Worm (Caenorhabditis elegans) whole organism, L3 larva: ENCODE data around the gene mltn-7.
A peak's percentile ranks its signal among the peaks of the same experiment; 100 is the strongest.

Experiments used
- R02D3.7 ChIP-seq: fragments of 150-350 bp; optimal IDR thresholded peaks from 2 replicates; lab custom pipeline; 2014; ENCODE audit warnings: missing biosample characterization, missing genetic modification characterization
- ZK546.5 ChIP-seq: sonication (generic microtip); optimal IDR thresholded peaks from 2 replicates; lab custom pipeline; 2017; ENCODE audit warnings: missing biosample characterization, missing genetic modification characterization
- aly-2 ChIP-seq: fragments of 150-350 bp; optimal IDR thresholded peaks from 2 replicates; lab custom pipeline; 2014; ENCODE audit warnings: missing biosample characterization, missing genetic modification characterization
- ceh-16 ChIP-seq: sonication (generic microtip); optimal IDR thresholded peaks from 2 replicates; lab custom pipeline; 2017; ENCODE audit warnings: missing biosample characterization, missing genetic modification characterization
- ceh-28 ChIP-seq: fragments of 150-350 bp; optimal IDR thresholded peaks from 2 replicates; lab custom pipeline; 2014; ENCODE audit warnings: missing biosample characterization, missing genetic modification reagents, missing genetic modification characterization
- daf-12 ChIP-seq: fragments of 150-350 bp; optimal IDR thresholded peaks from 2 replicates; lab custom pipeline; 2014; ENCODE audit warnings: missing biosample characterization, missing genetic modification reagents, missing genetic modification characterization
- egl-27 ChIP-seq: sonication (generic microtip); optimal IDR thresholded peaks from 4 replicates; lab custom pipeline; 2017; ENCODE audit warnings: missing biosample characterization, missing genetic modification reagents, missing genetic modification characterization
- egl-5 ChIP-seq: fragments of 150-350 bp; optimal IDR thresholded peaks from 2 replicates; lab custom pipeline; 2017; ENCODE audit warnings: missing biosample characterization, missing genetic modification reagents, missing genetic modification characterization, inconsistent platforms
- elt-1 ChIP-seq: fragments of 150-350 bp; optimal IDR thresholded peaks from 2 replicates; lab custom pipeline; 2014; ENCODE audit warnings: missing biosample characterization, missing genetic modification characterization
- elt-2 ChIP-seq: sonication (generic microtip); optimal IDR thresholded peaks from 2 replicates; lab custom pipeline; 2016; ENCODE audit warnings: missing genetic modification reagents, mild to moderate bottlenecking, missing genetic modification characterization, missing compliant biosample characterization
- elt-3 ChIP-seq, 3 experiments: fragments of 150-350 bp in 1 of 3; sonication (generic microtip) in 2 of 3; optimal IDR thresholded peaks; 2 replicates in 2 of 3; 4 replicates in 1 of 3; lab custom pipeline; 2014 to 2017; ENCODE audit warnings: missing biosample characterization in 3 of 3, missing genetic modification characterization in 3 of 3
- eor-1 ChIP-seq, 2 experiments: fragments of 150-350 bp; optimal IDR thresholded peaks; 2 replicates each; lab custom pipeline; 2014 to 2018; ENCODE audit warnings: missing biosample characterization in 2 of 2, missing genetic modification characterization in 2 of 2
- fkh-10 ChIP-seq: sonication (generic microtip); optimal IDR thresholded peaks from 2 replicates; lab custom pipeline; 2017; ENCODE audit warnings: missing biosample characterization, missing genetic modification reagents, missing genetic modification characterization
- fkh-2 ChIP-seq: fragments of 150-350 bp; optimal IDR thresholded peaks from 2 replicates; lab custom pipeline; 2014; ENCODE audit warnings: missing biosample characterization, missing genetic modification reagents, missing genetic modification characterization
- fos-1 ChIP-seq: fragments of 150-350 bp; optimal IDR thresholded peaks from 2 replicates; lab custom pipeline; 2014; ENCODE audit warnings: missing biosample characterization, missing genetic modification characterization
- jun-1 ChIP-seq: fragments of 150-350 bp; optimal IDR thresholded peaks from 2 replicates; lab custom pipeline; 2014; ENCODE audit warnings: missing biosample characterization, missing genetic modification reagents, missing genetic modification characterization
- lin-15B ChIP-seq: fragments of 150-350 bp; optimal IDR thresholded peaks from 2 replicates; lab custom pipeline; 2014; ENCODE audit warnings: missing biosample characterization, missing genetic modification characterization
- lin-39 ChIP-seq: fragments of 150-350 bp; optimal IDR thresholded peaks from 2 replicates; lab custom pipeline; 2018; ENCODE audit warnings: missing biosample characterization, missing genetic modification reagents, missing genetic modification characterization
- lsy-12 ChIP-seq: sonication (generic microtip); optimal IDR thresholded peaks from 2 replicates; lab custom pipeline; 2016; ENCODE audit warnings: mild to moderate bottlenecking, missing genetic modification characterization, missing compliant biosample characterization
- mdl-1 ChIP-seq: fragments of 150-350 bp; optimal IDR thresholded peaks from 2 replicates; lab custom pipeline; 2014; ENCODE audit warnings: missing biosample characterization, missing genetic modification characterization
- mml-1 ChIP-seq: fragments of 150-350 bp; sonication (generic microtip); optimal IDR thresholded peaks from 3 replicates; lab custom pipeline; 2014; ENCODE audit warnings: missing biosample characterization, missing genetic modification characterization
- nfya-1 ChIP-seq: sonication (generic microtip); optimal IDR thresholded peaks from 2 replicates; lab custom pipeline; 2017; ENCODE audit warnings: missing genetic modification characterization, mild to moderate bottlenecking, missing compliant biosample characterization, antibody characterized with exemption, moderate library complexity; ENCODE audit not compliant: insufficient read depth
- nhr-11 ChIP-seq: fragments of 150-350 bp; optimal IDR thresholded peaks from 2 replicates; lab custom pipeline; 2014; ENCODE audit warnings: missing biosample characterization, missing genetic modification characterization
- nhr-12 ChIP-seq: fragments of 150-350 bp; optimal IDR thresholded peaks from 2 replicates; lab custom pipeline; 2014; ENCODE audit warnings: missing biosample characterization, missing genetic modification characterization
- nhr-23 ChIP-seq: fragments of 150-350 bp; optimal IDR thresholded peaks from 2 replicates; lab custom pipeline; 2014; ENCODE audit warnings: missing biosample characterization, missing genetic modification reagents, missing genetic modification characterization
- nhr-237 ChIP-seq: fragments of 150-350 bp; optimal IDR thresholded peaks from 2 replicates; lab custom pipeline; 2014; ENCODE audit warnings: missing biosample characterization, missing genetic modification characterization
- nhr-25 ChIP-seq: sonication (generic microtip); optimal IDR thresholded peaks from 2 replicates; lab custom pipeline; 2017; ENCODE audit warnings: missing biosample characterization, missing genetic modification characterization
- nhr-28 ChIP-seq: fragments of 150-350 bp; optimal IDR thresholded peaks from 2 replicates; lab custom pipeline; 2014; ENCODE audit warnings: missing biosample characterization, missing genetic modification characterization
- nhr-43 ChIP-seq: sonication (generic microtip); optimal IDR thresholded peaks from 2 replicates; lab custom pipeline; 2016; ENCODE audit warnings: mild to moderate bottlenecking, missing genetic modification characterization, missing compliant biosample characterization; ENCODE audit not compliant: poor library complexity, severe bottlenecking
- nhr-67 ChIP-seq: fragments of 150-350 bp; optimal IDR thresholded peaks from 2 replicates; lab custom pipeline; 2014; ENCODE audit warnings: missing biosample characterization, missing genetic modification characterization
- nhr-76 ChIP-seq: fragments of 150-350 bp; sonication (generic microtip); optimal IDR thresholded peaks from 5 replicates; lab custom pipeline; 2014; ENCODE audit warnings: missing biosample characterization, missing genetic modification characterization
- pha-4 ChIP-seq: fragments of 150-350 bp; optimal IDR thresholded peaks from 2 replicates; lab custom pipeline; 2014; ENCODE audit warnings: missing biosample characterization, missing genetic modification reagents, missing genetic modification characterization
- pqm-1 ChIP-seq: fragments of 150-350 bp; optimal IDR thresholded peaks from 2 replicates; lab custom pipeline; 2017; ENCODE audit warnings: missing biosample characterization, missing genetic modification characterization, inconsistent platforms
- sea-2 ChIP-seq: fragments of 150-350 bp; sonication (generic microtip); optimal IDR thresholded peaks from 4 replicates; lab custom pipeline; 2014; ENCODE audit warnings: missing biosample characterization, missing genetic modification reagents, missing genetic modification characterization
- skn-1 ChIP-seq: fragments of 150-350 bp; optimal IDR thresholded peaks from 2 replicates; lab custom pipeline; 2014; ENCODE audit warnings: missing biosample characterization, missing genetic modification characterization
- snpc-4 ChIP-seq: fragments of 150-350 bp; optimal IDR thresholded peaks from 2 replicates; lab custom pipeline; 2014; ENCODE audit warnings: missing biosample characterization, missing genetic modification characterization
- tbx-2 ChIP-seq: sonication (generic microtip); optimal IDR thresholded peaks from 2 replicates; lab custom pipeline; 2016; ENCODE audit warnings: mild to moderate bottlenecking, missing genetic modification characterization, missing compliant biosample characterization
- unc-39 ChIP-seq: sonication (generic microtip); optimal IDR thresholded peaks from 4 replicates; lab custom pipeline; 2017; ENCODE audit warnings: missing biosample characterization, missing genetic modification characterization
- unc-62 ChIP-seq: fragments of 150-350 bp; sonication (generic microtip); optimal IDR thresholded peaks from 4 replicates; lab custom pipeline; 2014; ENCODE audit warnings: missing biosample characterization, missing genetic modification reagents, missing genetic modification characterization
- ztf-4 ChIP-seq: fragments of 150-350 bp; optimal IDR thresholded peaks from 2 replicates; lab custom pipeline; 2014; ENCODE audit warnings: missing biosample characterization, missing genetic modification characterization

mltn-7 gene

DNA sequence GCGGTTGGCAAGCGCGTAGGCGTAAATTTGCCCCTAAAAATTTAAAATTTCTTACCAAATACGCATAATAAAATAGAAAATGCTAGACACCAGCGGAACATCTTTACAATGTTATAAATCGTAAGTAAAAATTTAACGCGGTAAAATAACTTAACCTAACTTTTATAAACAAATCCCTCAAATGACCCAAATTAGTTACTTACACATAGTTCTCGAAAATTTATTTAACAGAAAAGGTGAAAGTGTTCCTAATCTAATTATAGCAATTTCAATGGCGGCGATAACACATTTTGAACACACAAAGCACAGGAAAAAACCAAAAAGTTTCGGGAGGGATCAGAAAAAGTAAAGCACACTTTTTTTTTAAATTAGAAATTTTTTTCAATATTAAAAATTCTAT is 10.1 kb downstream of the mltn-7 start, which contains the start of gene mltn-8:
TSS of gene mltn-8 (minus strand) at position 101 of the 400 bp plus-strand sequence.
- TF ChIP-seq nhr-237 (no peak), egl-27 (no peak), ZK546.5 (tag; lab: Kevin White, UChicago) (no peak), ztf-4 (no peak), R02D3.7 (tag; lab: Kevin White, UChicago) (no peak), egl-5 (no peak), fos-1 (tag; lab: Kevin White, UChicago) (no peak), nfya-1 (no peak), sea-2 (no peak), nhr-11 (tag; lab: Kevin White, UChicago) (no peak), mdl-1 (tag; lab: Kevin White, UChicago) (no peak), nhr-12 (tag; lab: Kevin White, UChicago) (no peak), mml-1 (tag; lab: Kevin White, UChicago) (no peak), elt-1 (tag; lab: Kevin White, UChicago) (no peak), elt-3 (tag; optimal IDR thresholded peaks at IDR 0.05; lab: Kevin White, UChicago) (no peak), elt-2 (tag; lab: Kevin White, UChicago) (no peak)

DNA sequence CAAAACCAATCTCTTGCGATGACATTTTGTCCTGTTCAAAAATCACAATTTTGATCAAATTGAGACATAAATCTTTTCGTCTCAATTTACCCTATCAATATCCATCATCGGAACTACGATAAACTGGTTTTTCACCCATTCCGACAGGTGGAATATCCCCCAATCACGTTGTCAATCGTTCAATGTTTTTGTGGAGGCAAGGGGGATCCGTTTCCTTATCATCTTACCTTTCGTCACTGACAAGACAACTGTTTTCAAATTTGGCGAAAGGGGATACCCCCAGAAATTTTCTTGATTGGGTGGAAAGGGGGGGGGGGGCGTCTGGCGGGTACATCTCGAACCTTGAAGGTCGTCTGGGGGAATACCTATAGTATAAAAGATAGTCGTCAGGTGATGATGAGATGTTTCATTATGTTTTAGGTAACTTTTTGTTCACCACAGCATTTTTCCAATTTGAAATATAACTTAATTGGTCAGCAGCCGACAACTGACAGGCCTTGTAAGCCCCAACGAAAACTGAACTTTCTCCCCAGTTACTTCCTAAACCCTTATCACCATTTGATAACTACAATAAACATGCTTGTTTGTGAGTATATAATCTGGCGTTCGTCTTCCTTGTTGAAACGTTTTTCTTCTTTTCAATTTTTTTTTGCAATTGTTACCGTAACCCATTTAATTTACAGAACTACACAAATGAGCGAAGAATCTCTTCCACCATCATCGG is 11.3 kb downstream of the mltn-7 start, which contains the start of gene ZK6.8:
TSS of gene ZK6.8 (plus strand) at position 682 of the 724 bp plus-strand sequence.
- TF ChIP-seq eor-1 (tag; optimal IDR thresholded peaks at IDR 0.05; lab: Kevin White, UChicago) (no peak), sea-2 (no peak), unc-62 (GFP tag; lab: Kevin White, UChicago) (peak; percentile 27), nhr-237 (no peak), ztf-4 (no peak), elt-2 (tag; lab: Kevin White, UChicago) (peak; percentile 26), unc-39 (tag; lab: Kevin White, UChicago) (no peak), egl-27 (peak; percentile 58), ceh-28 (tag; lab: Kevin White, UChicago) (peak; percentile 27), nfya-1 (no peak), tbx-2 (tag; lab: Kevin White, UChicago) (peak; percentile 10), aly-2 (tag; lab: Kevin White, UChicago) (no peak), nhr-23 (peak; percentile 93), R02D3.7 (tag; lab: Kevin White, UChicago) (peak; percentile 0), lin-15B (tag; lab: Kevin White, UChicago) (no peak), ceh-16 (tag; lab: Kevin White, UChicago) (no peak), mml-1 (tag; lab: Kevin White, UChicago) (no peak), elt-1 (tag; lab: Kevin White, UChicago) (no peak), nhr-28 (tag; lab: Kevin White, UChicago) (no peak), pha-4 (tag; lab: Kevin White, UChicago) (no peak), nhr-25 (tag; lab: Kevin White, UChicago) (peak; percentile 92), egl-5 (no peak), lin-39 (tag; lab: Kevin White, UChicago) (no peak), fkh-2 (tag; lab: Kevin White, UChicago) (no peak), elt-3 (tag; optimal IDR thresholded peaks at IDR 0.05; lab: Kevin White, UChicago) (peak; percentile 64 to 72 (median 69)), nhr-43 (tag; lab: Kevin White, UChicago) (peak; percentile 97), nhr-67 (tag; lab: Kevin White, UChicago) (no peak), lsy-12 (tag; lab: Kevin White, UChicago) (peak; percentile 14), snpc-4 (tag; lab: Kevin White, UChicago) (peak; percentile 31)

DNA sequence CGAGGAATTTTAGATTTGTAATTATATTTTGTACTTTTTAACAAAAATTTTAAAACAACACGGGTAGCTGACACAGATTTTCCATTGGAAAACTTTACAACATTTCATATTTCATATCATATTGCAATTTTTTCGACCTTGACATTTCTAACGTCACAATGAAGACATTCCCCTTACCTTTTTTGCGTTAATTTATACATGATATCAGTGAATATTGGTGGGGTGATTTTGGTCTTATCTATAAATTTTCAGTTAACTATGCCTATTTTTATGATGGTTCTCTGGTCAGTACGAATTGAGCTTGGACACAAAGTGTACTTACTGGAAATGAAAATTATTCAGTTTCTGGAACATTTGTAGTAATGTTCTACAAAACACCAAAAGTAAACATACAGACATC is 14.4 kb downstream of the mltn-7 start:
- TF ChIP-seq pqm-1 (tag; lab: Kevin White, UChicago) (peak; percentile 31), elt-2 (tag; lab: Kevin White, UChicago) (peak; percentile 83), ceh-16 (tag; lab: Kevin White, UChicago) (no peak)

DNA sequence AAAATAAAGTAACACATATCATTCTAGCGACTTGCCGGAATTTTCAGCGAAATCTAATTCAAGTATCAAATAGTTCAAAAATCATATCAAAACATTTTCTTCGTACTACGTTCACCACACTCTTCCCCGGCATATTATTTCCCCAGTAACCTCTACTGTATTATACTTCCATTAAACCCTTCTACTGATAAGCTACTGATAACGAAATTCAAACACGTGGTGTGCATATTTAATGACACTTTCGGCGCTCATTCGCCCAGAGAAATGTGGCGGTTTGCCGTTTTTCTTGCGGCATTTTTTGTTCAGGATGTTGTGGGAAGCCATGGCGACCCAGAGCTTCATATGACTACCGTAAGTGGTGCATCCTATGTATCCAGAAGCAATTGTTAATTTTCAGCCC is 15.4 kb downstream of the mltn-7 start, which contains the start of gene lipl-5:
TSS of gene lipl-5 (plus strand) at position 259 of the 400 bp plus-strand sequence.
- no peak for TF ChIP-seq nfya-1
- no peak for TF ChIP-seq snpc-4 (tag; lab: Kevin White, UChicago)
- TF ChIP-seq tbx-2 (tag; lab: Kevin White, UChicago), result no peak
- peak; percentile 96 for TF ChIP-seq elt-2 (tag; lab: Kevin White, UChicago)
- no peak for TF ChIP-seq nhr-237
- TF ChIP-seq nhr-76, result no peak
- TF ChIP-seq eor-1 (tag; optimal IDR thresholded peaks at IDR 0.05; lab: Kevin White, UChicago), result no peak
- no peak for TF ChIP-seq lin-39 (tag; lab: Kevin White, UChicago)
- no peak for TF ChIP-seq skn-1 (tag; lab: Kevin White, UChicago)
- no peak for TF ChIP-seq lsy-12 (tag; lab: Kevin White, UChicago)
- TF ChIP-seq nhr-12 (tag; lab: Kevin White, UChicago), result no peak
- no peak for TF ChIP-seq fkh-2 (tag; lab: Kevin White, UChicago)
- TF ChIP-seq ztf-4, result no peak
- no peak for TF ChIP-seq aly-2 (tag; lab: Kevin White, UChicago)
- TF ChIP-seq elt-3 (tag; optimal IDR thresholded peaks at IDR 0.05; lab: Kevin White, UChicago), result no peak
- no peak for TF ChIP-seq R02D3.7 (tag; lab: Kevin White, UChicago)
- TF ChIP-seq fkh-10 (GFP tag; lab: Kevin White, UChicago), result no peak
- TF ChIP-seq unc-62 (GFP tag; lab: Kevin White, UChicago), result no peak
- TF ChIP-seq egl-5, result no peak
- TF ChIP-seq ceh-28 (tag; lab: Kevin White, UChicago), result no peak
- TF ChIP-seq pha-4 (tag; lab: Kevin White, UChicago), result peak; percentile 54
- no peak for TF ChIP-seq daf-12 (tag; lab: Kevin White, UChicago)
- peak; percentile 45 for TF ChIP-seq jun-1 (tag; lab: Kevin White, UChicago)
- no peak for TF ChIP-seq mml-1 (tag; lab: Kevin White, UChicago)
- no peak for TF ChIP-seq lin-15B (tag; lab: Kevin White, UChicago)
- peak; percentile 90 for TF ChIP-seq pqm-1 (tag; lab: Kevin White, UChicago)
- TF ChIP-seq, all 47 proteins: peak for 4
